Worm (Caenorhabditis elegans) whole organism, L2 larva: ENCODE results near the gene Y51A2B.5.

Source experiments
- Y55F3AM.14 ChIP-seq: fragments of 200-800 bp; sonication (Bioruptor generic); optimal IDR thresholded peaks from 2 replicates; lab custom pipeline; 2018; ENCODE audit warnings: mild to moderate bottlenecking, missing genetic modification characterization, missing compliant biosample characterization
- ZK546.5 ChIP-seq: sonication (generic microtip); optimal IDR thresholded peaks from 2 replicates; lab custom pipeline; 2017; ENCODE audit warnings: missing biosample characterization, missing genetic modification characterization
- alr-1 ChIP-seq: fragments of 150-350 bp; optimal IDR thresholded peaks from 2 replicates; lab custom pipeline; 2014; ENCODE audit warnings: missing biosample characterization, missing genetic modification characterization
- blmp-1 ChIP-seq: sonication (generic microtip); optimal IDR thresholded peaks from 2 replicates; lab custom pipeline; 2017; ENCODE audit warnings: missing genetic modification characterization, mild to moderate bottlenecking, missing compliant biosample characterization, antibody characterized with exemption, moderate library complexity; ENCODE audit not compliant: insufficient read depth
- dmd-4 ChIP-seq: sonication (generic microtip); optimal IDR thresholded peaks from 2 replicates; lab custom pipeline; 2017; ENCODE audit warnings: missing biosample characterization, missing genetic modification characterization
- egl-27 ChIP-seq: sonication (generic microtip); optimal IDR thresholded peaks from 3 replicates; lab custom pipeline; 2017; ENCODE audit warnings: missing biosample characterization, missing genetic modification reagents, missing genetic modification characterization
- elt-3 ChIP-seq: sonication (generic microtip); optimal IDR thresholded peaks from 2 replicates; lab custom pipeline; 2017; ENCODE audit warnings: missing biosample characterization, missing genetic modification characterization
- lin-13 ChIP-seq: fragments of 150-350 bp; optimal IDR thresholded peaks from 2 replicates; lab custom pipeline; 2014; ENCODE audit warnings: missing biosample characterization, missing genetic modification reagents, missing genetic modification characterization
- mdl-1 ChIP-seq, 2 experiments: fragments of 150-350 bp in 1 of 2; sonication (generic microtip) in 1 of 2; optimal IDR thresholded peaks; 2 replicates each; lab custom pipeline; 2017; ENCODE audit warnings: missing biosample characterization in 2 of 2, missing genetic modification characterization in 2 of 2
- nhr-11 ChIP-seq: fragments of 150-350 bp; optimal IDR thresholded peaks from 2 replicates; lab custom pipeline; 2014; ENCODE audit warnings: missing biosample characterization, missing genetic modification characterization
- nhr-129 ChIP-seq: fragments of 150-350 bp; optimal IDR thresholded peaks from 2 replicates; lab custom pipeline; 2014; ENCODE audit warnings: missing biosample characterization, missing genetic modification characterization
- nhr-77 ChIP-seq: fragments of 150-350 bp; optimal IDR thresholded peaks from 2 replicates; lab custom pipeline; 2014; ENCODE audit warnings: missing biosample characterization, missing genetic modification characterization
- unc-39 ChIP-seq: fragments of 150-350 bp; optimal IDR thresholded peaks from 2 replicates; lab custom pipeline; 2014; ENCODE audit warnings: missing biosample characterization, missing genetic modification characterization
- unc-62 ChIP-seq: fragments of 150-350 bp; optimal IDR thresholded peaks from 2 replicates; lab custom pipeline; 2014; ENCODE audit warnings: missing biosample characterization, missing genetic modification reagents, missing genetic modification characterization

DNA sequence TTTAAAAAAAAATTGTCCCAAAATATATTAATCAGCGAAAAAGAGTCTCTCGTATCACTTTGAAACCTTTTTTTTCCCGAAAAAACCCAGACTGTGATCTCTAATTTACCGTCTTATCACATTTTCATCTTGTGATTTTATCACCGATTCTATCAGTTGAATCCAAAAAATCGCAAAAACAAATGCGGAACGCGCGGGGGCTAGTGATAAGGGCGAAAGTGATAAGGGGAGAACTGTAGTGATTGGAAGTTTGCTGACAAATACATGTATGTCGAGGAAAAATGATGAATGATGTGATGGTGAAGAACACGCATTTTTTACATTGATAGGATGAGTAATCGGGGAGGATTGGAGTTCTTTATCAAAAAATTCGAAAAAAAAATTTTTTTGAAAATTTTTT is 43.0 kb upstream of the Y51A2B.5 start:
- TF ChIP-seq blmp-1 (tag; lab: Kevin White, UChicago) (no peak), alr-1 (tag; lab: Kevin White, UChicago) (no peak), unc-39 (tag; lab: Kevin White, UChicago) (no peak), dmd-4 (tag; lab: Kevin White, UChicago) (no peak), ZK546.5 (no peak), nhr-129 (tag; lab: Kevin White, UChicago) (peak; percentile 30), mdl-1 (tag; optimal IDR thresholded peaks at IDR 0.05; lab: Kevin White, UChicago) (no peak), unc-62 (GFP tag; lab: Kevin White, UChicago) (no peak), Y55F3AM.14 (GFP tag; lab: Kevin White, UChicago) (no peak), elt-3 (tag; lab: Kevin White, UChicago) (no peak), lin-13 (no peak), nhr-11 (tag; lab: Kevin White, UChicago) (no peak), nhr-77 (tag; lab: Kevin White, UChicago) (no peak), egl-27 (tag; lab: Kevin White, UChicago) (peak; percentile 85)
